Fruit fly (Drosophila melanogaster) whole organism: ENCODE results near the gene CG10063.

ENCODE experiments used
- Dll ChIP-seq: fragments of >200 bp; optimal IDR thresholded peaks from 2 replicates; lab custom pipeline; 2017
- EcR ChIP-seq, 2 experiments: fragments of >200 bp; optimal IDR thresholded peaks; 2 replicates each; lab custom pipeline; 2017; ENCODE audit warnings: missing biosample characterization in 2 of 2, missing genetic modification characterization in 2 of 2, missing genetic modification reagents in 2 of 2
- pan ChIP-seq: fragments of >200 bp; optimal IDR thresholded peaks from 2 replicates; lab custom pipeline; 2017
- psq ChIP-seq: fragments of >200 bp; optimal IDR thresholded peaks from 2 replicates; lab custom pipeline; 2017
- usp ChIP-seq: fragments of >200 bp; optimal IDR thresholded peaks from 2 replicates; lab custom pipeline; 2017; ENCODE audit warnings: missing biosample characterization, missing genetic modification characterization, mixed read lengths

DNA sequence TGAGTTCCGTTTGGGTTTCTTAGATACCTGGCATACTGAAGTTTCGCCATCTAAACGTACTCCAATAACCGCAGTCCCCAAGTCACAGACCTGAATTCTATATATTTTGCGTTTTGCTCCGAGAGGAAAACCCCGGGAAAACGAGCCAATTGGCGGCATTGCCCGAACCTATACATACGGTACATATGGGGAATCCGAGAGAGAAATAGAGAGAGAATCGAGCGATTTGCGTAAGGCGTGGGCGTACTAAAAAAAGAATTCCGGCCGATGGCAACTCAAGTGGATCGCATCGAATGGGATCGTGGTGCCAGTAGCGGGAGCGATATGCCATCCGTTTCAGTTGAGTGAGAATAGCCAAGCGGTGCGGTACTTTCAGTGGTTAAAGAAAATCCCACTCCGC lies 18.0 kb upstream of the CG10063 start, which contains the start of gene bin:
- no peak for TF ChIP-seq Dll (lab: Kevin White, UChicago)
- no peak for TF ChIP-seq psq (lab: Kevin White, UChicago)
- TF ChIP-seq pan (lab: Kevin White, UChicago) = no peak
- TF ChIP-seq EcR (GFP tag; optimal IDR thresholded peaks at IDR 0.05; lab: Kevin White, UChicago) = no peak
- no peak for TF ChIP-seq usp (GFP tag; lab: Kevin White, UChicago)
